Worm (Caenorhabditis elegans) whole organism, mixed stage, embryonic: ENCODE measurements around the gene ZK686.2.

Source experiments
- blmp-1 ChIP-seq: fragments of 150-350 bp; optimal IDR thresholded peaks from 2 replicates; lab custom pipeline; 2014; ENCODE audit warnings: missing biosample characterization, missing genetic modification characterization
- elt-3 ChIP-seq: fragments of 150-350 bp; optimal IDR thresholded peaks from 2 replicates; lab custom pipeline; 2014; ENCODE audit warnings: missing biosample characterization, missing genetic modification characterization
- ham-2 ChIP-seq: fragments of 200-800 bp; sonication (Bioruptor generic); optimal IDR thresholded peaks from 2 replicates; lab custom pipeline; 2018; ENCODE audit warnings: mild to moderate bottlenecking, missing genetic modification characterization, missing compliant biosample characterization
- lsy-2 ChIP-seq: fragments of 150-350 bp; optimal IDR thresholded peaks from 2 replicates; lab custom pipeline; 2014; ENCODE audit warnings: missing biosample characterization, missing genetic modification characterization
- mab-5 ChIP-seq: fragments of 150-350 bp; optimal IDR thresholded peaks from 2 replicates; lab custom pipeline; 2014; ENCODE audit warnings: missing biosample characterization, missing genetic modification characterization
- nhr-12 ChIP-seq: fragments of 150-350 bp; optimal IDR thresholded peaks from 2 replicates; lab custom pipeline; 2014; ENCODE audit warnings: missing biosample characterization, missing genetic modification characterization
- nhr-237 ChIP-seq: fragments of 150-350 bp; optimal IDR thresholded peaks from 2 replicates; lab custom pipeline; 2014; ENCODE audit warnings: missing biosample characterization, missing genetic modification characterization
- nhr-76 ChIP-seq: sonication (generic microtip); optimal IDR thresholded peaks from 2 replicates; lab custom pipeline; 2017; ENCODE audit warnings: missing biosample characterization, missing genetic modification characterization
- snpc-4 ChIP-seq: fragments of 150-350 bp; optimal IDR thresholded peaks from 2 replicates; lab custom pipeline; 2014; ENCODE audit warnings: missing biosample characterization, missing genetic modification characterization
- sptf-1 ChIP-seq: sonication (generic microtip); optimal IDR thresholded peaks from 2 replicates; lab custom pipeline; 2017; ENCODE audit warnings: mild to moderate bottlenecking, missing genetic modification characterization, moderate library complexity, missing compliant biosample characterization
- unc-120 ChIP-seq: sonication (generic microtip); optimal IDR thresholded peaks from 2 replicates; lab custom pipeline; 2017; ENCODE audit warnings: missing genetic modification characterization, missing compliant biosample characterization; ENCODE audit not compliant: poor library complexity, severe bottlenecking
- unc-39 ChIP-seq: fragments of 150-350 bp; optimal IDR thresholded peaks from 2 replicates; lab custom pipeline; 2014; ENCODE audit warnings: missing biosample characterization, missing genetic modification characterization
- unc-62 ChIP-seq: fragments of 150-350 bp; optimal IDR thresholded peaks from 2 replicates; lab custom pipeline; 2014; ENCODE audit warnings: missing biosample characterization, missing genetic modification reagents, missing genetic modification characterization
- ztf-11 ChIP-seq: fragments of 150-350 bp; optimal IDR thresholded peaks from 2 replicates; lab custom pipeline; 2014; ENCODE audit warnings: missing biosample characterization, missing genetic modification characterization

- no peak for TF ChIP-seq mab-5 (tag; lab: Kevin White, UChicago)
- no peak for TF ChIP-seq unc-120
- TF ChIP-seq snpc-4 = no peak
- TF ChIP-seq nhr-76 (tag; lab: Kevin White, UChicago) = no peak
- TF ChIP-seq unc-62 (GFP tag; lab: Kevin White, UChicago) = no peak
- no peak for TF ChIP-seq nhr-12
- TF ChIP-seq nhr-237 = no peak
- TF ChIP-seq elt-3 (tag; lab: Kevin White, UChicago) = no peak
- no peak for TF ChIP-seq ztf-11
- no peak for TF ChIP-seq sptf-1 (tag; lab: Kevin White, UChicago)
- no peak for TF ChIP-seq ham-2 (GFP tag; lab: Kevin White, UChicago)
- no peak for TF ChIP-seq unc-39 (tag; lab: Kevin White, UChicago)
- no peak for TF ChIP-seq lsy-2 (tag; lab: Kevin White, UChicago)
- no peak for TF ChIP-seq blmp-1 (tag; lab: Kevin White, UChicago)
Observed at ce11 chrIII:7767415-7767814, 1.6 kb upstream of the ZK686.2 start, which contains the start of gene ZK686.5.
